Worm (Caenorhabditis elegans) whole organism, L3 larva: ENCODE results near the gene ncr-1.

Experiments
- ZK546.5 ChIP-seq: sonication (generic microtip); optimal IDR thresholded peaks from 2 replicates; lab custom pipeline; 2017; ENCODE audit warnings: missing biosample characterization, missing genetic modification characterization
- ceh-16 ChIP-seq: sonication (generic microtip); optimal IDR thresholded peaks from 2 replicates; lab custom pipeline; 2017; ENCODE audit warnings: missing biosample characterization, missing genetic modification characterization
- egl-27 ChIP-seq: sonication (generic microtip); optimal IDR thresholded peaks from 4 replicates; lab custom pipeline; 2017; ENCODE audit warnings: missing biosample characterization, missing genetic modification reagents, missing genetic modification characterization
- elt-1 ChIP-seq: fragments of 150-350 bp; optimal IDR thresholded peaks from 2 replicates; lab custom pipeline; 2014; ENCODE audit warnings: missing biosample characterization, missing genetic modification characterization
- elt-3 ChIP-seq, 3 experiments: fragments of 150-350 bp in 1 of 3; sonication (generic microtip) in 2 of 3; optimal IDR thresholded peaks; 2 replicates in 2 of 3; 4 replicates in 1 of 3; lab custom pipeline; 2014 to 2017; ENCODE audit warnings: missing biosample characterization in 3 of 3, missing genetic modification characterization in 3 of 3
- jun-1 ChIP-seq: fragments of 150-350 bp; optimal IDR thresholded peaks from 2 replicates; lab custom pipeline; 2014; ENCODE audit warnings: missing biosample characterization, missing genetic modification reagents, missing genetic modification characterization
- lin-15B ChIP-seq: fragments of 150-350 bp; optimal IDR thresholded peaks from 2 replicates; lab custom pipeline; 2014; ENCODE audit warnings: missing biosample characterization, missing genetic modification characterization
- nhr-23 ChIP-seq: fragments of 150-350 bp; optimal IDR thresholded peaks from 2 replicates; lab custom pipeline; 2014; ENCODE audit warnings: missing biosample characterization, missing genetic modification reagents, missing genetic modification characterization
- nhr-28 ChIP-seq: fragments of 150-350 bp; optimal IDR thresholded peaks from 2 replicates; lab custom pipeline; 2014; ENCODE audit warnings: missing biosample characterization, missing genetic modification characterization
- nhr-76 ChIP-seq: fragments of 150-350 bp; sonication (generic microtip); optimal IDR thresholded peaks from 5 replicates; lab custom pipeline; 2014; ENCODE audit warnings: missing biosample characterization, missing genetic modification characterization
- snpc-4 ChIP-seq: fragments of 150-350 bp; optimal IDR thresholded peaks from 2 replicates; lab custom pipeline; 2014; ENCODE audit warnings: missing biosample characterization, missing genetic modification characterization
- tbx-2 ChIP-seq: sonication (generic microtip); optimal IDR thresholded peaks from 2 replicates; lab custom pipeline; 2016; ENCODE audit warnings: mild to moderate bottlenecking, missing genetic modification characterization, missing compliant biosample characterization

- TF ChIP-seq nhr-23 (tag; lab: Kevin White, UChicago) (peak; percentile 30), elt-3 (tag; optimal IDR thresholded peaks at IDR 0.05; lab: Kevin White, UChicago) (no peak), nhr-28 (tag; lab: Kevin White, UChicago) (no peak), ZK546.5 (tag; lab: Kevin White, UChicago) (no peak), nhr-76 (no peak), tbx-2 (no peak), egl-27 (tag; lab: Kevin White, UChicago) (no peak), elt-1 (tag; lab: Kevin White, UChicago) (no peak), lin-15B (tag; lab: Kevin White, UChicago) (no peak), ceh-16 (tag; lab: Kevin White, UChicago) (no peak), jun-1 (tag; lab: Kevin White, UChicago) (no peak), snpc-4 (tag; lab: Kevin White, UChicago) (no peak)
Measured at ce11 chrX:4493439-4494006, 4.9 kb upstream of the ncr-1 start.
